Fruit fly (Drosophila melanogaster) Kc167 (cell line): ENCODE data around the gene CG14280.

Source experiments
- Myc ChIP-seq: fragments of >200 bp; optimal IDR thresholded peaks from 2 replicates; lab custom pipeline; 2017; ENCODE audit warnings: missing external identifiers
- Sin3A ChIP-seq: fragments of >200 bp; optimal IDR thresholded peaks from 2 replicates; lab custom pipeline; 2018; ENCODE audit warnings: missing external identifiers
- h ChIP-seq: fragments of >200 bp; optimal IDR thresholded peaks from 3 replicates; lab custom pipeline; 2018; ENCODE audit warnings: missing external identifiers
- insv ChIP-seq: fragments of >200 bp; optimal IDR thresholded peaks from 3 replicates; lab custom pipeline; 2018; ENCODE audit warnings: missing external identifiers
- psq ChIP-seq: fragments of >200 bp; optimal IDR thresholded peaks from 2 replicates; lab custom pipeline; 2017; ENCODE audit warnings: missing external identifiers
- ttk ChIP-seq: sonication (Bioruptor generic); optimal IDR thresholded peaks from 2 replicates; lab custom pipeline; 2017; ENCODE audit warnings: missing external identifiers

CG14280 gene

dm6 chr3R:19256477-19256876, at the start of gene CG14280:
TSS of gene CG14280 (plus strand) at chr3R:19256777.
- TF ChIP-seq Myc (lab: Kevin White, UChicago) (no peak), h (lab: Kevin White, UChicago) (no peak), Sin3A (lab: Kevin White, UChicago) (no peak), psq (lab: Kevin White, UChicago) (no peak), insv (no peak)

dm6 chr3R:19211778-19212177, 44.8 kb upstream of the CG14280 start, which contains the start of gene cry:
TSS of gene cry (plus strand) at chr3R:19212154.
- no peak for TF ChIP-seq h (lab: Kevin White, UChicago)
- TF ChIP-seq ttk (lab: Kevin White, UChicago) = no peak
- no peak for TF ChIP-seq Sin3A (lab: Kevin White, UChicago)
- no peak for TF ChIP-seq psq (lab: Kevin White, UChicago)
- TF ChIP-seq Myc (lab: Kevin White, UChicago) = no peak
- no peak for TF ChIP-seq insv

- TF ChIP-seq Sin3A (lab: Kevin White, UChicago) (no peak), ttk (lab: Kevin White, UChicago) (no peak), h (lab: Kevin White, UChicago) (no peak), insv (no peak), Myc (lab: Kevin White, UChicago) (no peak), psq (lab: Kevin White, UChicago) (no peak)
Measured at dm6 chr3R:19212545-19213176, 43.9 kb upstream of the CG14280 start.

DNA sequence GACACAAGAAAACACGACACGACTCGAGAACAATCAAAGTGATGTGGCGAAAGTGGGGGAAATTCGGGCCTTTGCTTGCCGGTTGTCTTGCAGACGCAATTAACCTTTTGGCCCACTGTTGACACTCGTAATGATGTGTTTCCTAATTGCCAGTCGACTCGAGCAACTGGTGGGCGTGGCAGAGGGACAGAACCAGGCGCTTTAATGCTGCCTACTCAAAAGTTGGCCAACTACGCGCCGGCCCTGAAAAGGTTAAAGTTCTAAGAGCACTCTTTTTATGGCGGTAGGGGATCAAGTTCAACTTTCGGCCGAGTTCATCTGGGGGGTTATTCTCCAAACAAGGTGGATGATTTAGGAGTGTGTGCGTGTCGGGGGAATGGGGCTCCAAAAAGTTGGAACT, 35.2 kb upstream of the CG14280 start:
- no peak for TF ChIP-seq ttk (lab: Kevin White, UChicago)
- TF ChIP-seq h (lab: Kevin White, UChicago) = no peak
- no peak for TF ChIP-seq Sin3A (lab: Kevin White, UChicago)
- TF ChIP-seq insv = no peak
- TF ChIP-seq psq (lab: Kevin White, UChicago) = no peak
- TF ChIP-seq Myc (lab: Kevin White, UChicago) = no peak

dm6 chr3R:19223369-19223768, 33.2 kb upstream of the CG14280 start:
- TF ChIP-seq Sin3A (lab: Kevin White, UChicago) = no peak
- TF ChIP-seq insv = no peak
- no peak for TF ChIP-seq Myc (lab: Kevin White, UChicago)
- no peak for TF ChIP-seq psq (lab: Kevin White, UChicago)
- TF ChIP-seq h (lab: Kevin White, UChicago) = no peak
- no peak for TF ChIP-seq ttk (lab: Kevin White, UChicago)

DNA sequence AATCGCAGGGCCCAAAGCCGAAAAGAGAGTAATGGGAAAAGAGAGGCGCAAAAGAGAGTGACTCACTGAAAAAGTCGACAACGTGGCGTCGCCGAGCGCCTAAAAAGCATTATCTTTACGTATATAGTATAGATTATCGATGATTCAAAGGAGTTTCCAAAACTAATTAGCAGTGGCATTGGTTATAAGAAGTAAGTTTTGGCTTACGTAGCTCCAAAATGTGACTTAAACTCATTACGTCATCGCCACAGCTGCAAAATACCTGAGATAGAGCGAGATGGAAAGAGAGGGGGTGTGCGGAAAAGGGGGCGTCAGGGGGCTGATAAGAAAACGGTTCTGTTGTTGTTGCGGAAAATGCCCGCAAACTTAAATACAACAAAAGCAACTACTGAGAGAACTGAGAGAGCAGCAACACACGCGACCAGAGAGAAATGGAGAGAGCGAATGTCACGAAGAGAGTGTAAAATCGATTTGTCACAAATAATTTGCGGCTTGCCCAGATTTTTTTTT, 31.1 kb upstream of the CG14280 start:
- TF ChIP-seq insv (no peak), Sin3A (lab: Kevin White, UChicago) (no peak), h (lab: Kevin White, UChicago) (no peak), psq (lab: Kevin White, UChicago) (no peak), ttk (lab: Kevin White, UChicago) (no peak), Myc (lab: Kevin White, UChicago) (no peak)

DNA sequence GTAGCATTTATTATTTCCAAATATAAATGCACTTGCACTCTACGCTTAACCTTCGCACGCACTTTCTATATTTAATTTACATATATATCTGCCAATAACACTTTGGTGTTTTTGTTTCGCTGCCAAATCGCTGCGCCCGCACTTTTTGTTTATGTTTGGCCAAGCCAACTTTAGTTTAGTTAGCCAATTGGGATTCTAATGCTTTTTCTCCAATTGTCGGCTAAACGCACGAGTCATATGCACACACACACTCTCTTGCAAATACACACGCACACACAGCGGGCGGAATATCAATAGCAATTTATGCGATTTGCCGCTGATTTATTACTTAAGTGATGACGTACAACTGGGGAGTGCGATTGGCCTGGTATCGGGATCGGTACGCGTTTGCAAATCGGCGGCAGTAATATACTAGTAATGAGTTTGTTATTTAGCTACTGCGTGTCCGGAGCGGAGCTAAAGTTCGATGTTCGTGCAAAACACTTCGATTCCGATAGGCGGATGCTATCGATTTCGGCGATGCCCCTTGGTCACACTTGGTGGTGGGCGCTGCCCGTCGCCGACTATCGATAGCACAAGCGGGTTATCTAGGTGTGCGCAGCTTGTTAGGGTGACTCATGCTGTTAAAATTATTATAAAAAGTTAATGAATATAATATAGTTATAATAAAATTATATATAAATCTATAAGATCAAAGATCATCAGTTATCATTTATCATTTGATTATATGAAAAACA, 30.3 kb upstream of the CG14280 start, which contains the start of gene vib:
vib (minus strand) TSS at position 515 of the 737 bp plus-strand sequence.
- TF ChIP-seq ttk (lab: Kevin White, UChicago) (no peak), Myc (lab: Kevin White, UChicago) (no peak), Sin3A (lab: Kevin White, UChicago) (no peak), insv (no peak), h (lab: Kevin White, UChicago) (no peak), psq (lab: Kevin White, UChicago) (no peak)

- TF ChIP-seq ttk (lab: Kevin White, UChicago) (no peak), Myc (lab: Kevin White, UChicago) (no peak), Sin3A (lab: Kevin White, UChicago) (no peak), insv (no peak), h (lab: Kevin White, UChicago) (no peak), psq (lab: Kevin White, UChicago) (no peak)
Measured at dm6 chr3R:19228080-19228479, 28.5 kb upstream of the CG14280 start, which contains the start of gene CG11703. TSS of gene CG11703 (minus strand) at chr3R:19228180.

DNA sequence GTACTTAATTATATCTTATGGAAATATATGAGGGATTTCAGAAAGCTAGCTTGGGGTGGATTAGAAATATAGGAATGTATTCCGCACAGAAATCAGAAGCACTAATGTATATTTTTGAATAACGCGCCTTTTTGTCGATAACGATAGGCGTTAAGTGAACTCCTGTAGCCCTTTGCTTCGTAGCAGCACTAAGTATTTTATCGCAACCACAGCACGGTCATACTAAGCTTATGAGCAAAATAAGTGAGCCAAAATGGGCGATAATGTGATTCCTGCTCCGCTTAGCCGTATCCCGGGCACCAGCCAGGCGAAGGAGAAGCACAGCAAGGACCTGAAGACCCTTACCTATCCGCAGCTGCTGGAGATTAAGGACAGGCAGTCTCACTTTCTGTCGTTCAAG, 27.3 kb upstream of the CG14280 start, which contains the start of the genes CG5250 and Polr2M:
CG5250 (minus strand) TSS at position 32 of the 400 bp plus-strand sequence.
Polr2M (plus strand) TSS at position 219 of the 400 bp plus-strand sequence.
- TF ChIP-seq psq (lab: Kevin White, UChicago) = no peak
- no peak for TF ChIP-seq h (lab: Kevin White, UChicago)
- no peak for TF ChIP-seq insv
- no peak for TF ChIP-seq Myc (lab: Kevin White, UChicago)
- TF ChIP-seq Sin3A (lab: Kevin White, UChicago) = no peak
- no peak for TF ChIP-seq ttk (lab: Kevin White, UChicago)

- TF ChIP-seq insv = no peak
- TF ChIP-seq h (lab: Kevin White, UChicago) = no peak
- TF ChIP-seq ttk (lab: Kevin White, UChicago) = no peak
- no peak for TF ChIP-seq Myc (lab: Kevin White, UChicago)
- no peak for TF ChIP-seq psq (lab: Kevin White, UChicago)
- TF ChIP-seq Sin3A (lab: Kevin White, UChicago) = no peak
Measured at dm6 chr3R:19238934-19239333, 17.6 kb upstream of the CG14280 start.

dm6 chr3R:19245399-19245798, 11.2 kb upstream of the CG14280 start:
- TF ChIP-seq insv (no peak), h (lab: Kevin White, UChicago) (no peak), Sin3A (lab: Kevin White, UChicago) (no peak), Myc (lab: Kevin White, UChicago) (no peak), ttk (lab: Kevin White, UChicago) (no peak), psq (lab: Kevin White, UChicago) (no peak)
